Worm (Caenorhabditis elegans) whole organism, L3 larva: ENCODE data around the gene gon-14.

Experiments
- R02D3.7 ChIP-seq: fragments of 150-350 bp; optimal IDR thresholded peaks from 2 replicates; lab custom pipeline; 2014; ENCODE audit warnings: missing biosample characterization, missing genetic modification characterization
- ZK546.5 ChIP-seq: sonication (generic microtip); optimal IDR thresholded peaks from 2 replicates; lab custom pipeline; 2017; ENCODE audit warnings: missing biosample characterization, missing genetic modification characterization
- ama-1 ChIP-seq: fragments of 150-350 bp; optimal IDR thresholded peaks from 2 replicates; lab custom pipeline; 2018
- ceh-16 ChIP-seq: sonication (generic microtip); optimal IDR thresholded peaks from 2 replicates; lab custom pipeline; 2017; ENCODE audit warnings: missing biosample characterization, missing genetic modification characterization
- ceh-9 ChIP-seq: sonication (generic microtip); optimal IDR thresholded peaks from 2 replicates; lab custom pipeline; 2018; ENCODE audit warnings: missing biosample characterization, missing genetic modification characterization
- elt-3 ChIP-seq, 3 experiments: fragments of 150-350 bp in 1 of 3; sonication (generic microtip) in 2 of 3; optimal IDR thresholded peaks; 2 replicates in 2 of 3; 4 replicates in 1 of 3; lab custom pipeline; 2014 to 2017; ENCODE audit warnings: missing biosample characterization in 3 of 3, missing genetic modification characterization in 3 of 3
- fos-1 ChIP-seq: fragments of 150-350 bp; optimal IDR thresholded peaks from 2 replicates; lab custom pipeline; 2014; ENCODE audit warnings: missing biosample characterization, missing genetic modification characterization
- hmg-11 ChIP-seq: sonication (generic microtip); optimal IDR thresholded peaks from 2 replicates; lab custom pipeline; 2016; ENCODE audit warnings: missing genetic modification characterization, missing compliant biosample characterization
- nhr-25 ChIP-seq: sonication (generic microtip); optimal IDR thresholded peaks from 2 replicates; lab custom pipeline; 2017; ENCODE audit warnings: missing biosample characterization, missing genetic modification characterization
- nhr-76 ChIP-seq: fragments of 150-350 bp; sonication (generic microtip); optimal IDR thresholded peaks from 5 replicates; lab custom pipeline; 2014; ENCODE audit warnings: missing biosample characterization, missing genetic modification characterization
- sea-2 ChIP-seq: fragments of 150-350 bp; sonication (generic microtip); optimal IDR thresholded peaks from 4 replicates; lab custom pipeline; 2014; ENCODE audit warnings: missing biosample characterization, missing genetic modification reagents, missing genetic modification characterization
- snpc-4 ChIP-seq: fragments of 150-350 bp; optimal IDR thresholded peaks from 2 replicates; lab custom pipeline; 2014; ENCODE audit warnings: missing biosample characterization, missing genetic modification characterization
- unc-62 ChIP-seq: fragments of 150-350 bp; sonication (generic microtip); optimal IDR thresholded peaks from 4 replicates; lab custom pipeline; 2014; ENCODE audit warnings: missing biosample characterization, missing genetic modification reagents, missing genetic modification characterization

- no peak for TF ChIP-seq elt-3 (tag; optimal IDR thresholded peaks at IDR 0.05; lab: Kevin White, UChicago)
- no peak for TF ChIP-seq ama-1
- no peak for TF ChIP-seq ceh-16
- no peak for TF ChIP-seq ceh-9 (tag; lab: Kevin White, UChicago)
- no peak for TF ChIP-seq snpc-4 (tag; lab: Kevin White, UChicago)
- TF ChIP-seq unc-62 (GFP tag; lab: Kevin White, UChicago) = no peak
- no peak for TF ChIP-seq R02D3.7 (tag; lab: Kevin White, UChicago)
- no peak for TF ChIP-seq sea-2 (GFP tag; lab: Kevin White, UChicago)
- TF ChIP-seq hmg-11 (tag; lab: Kevin White, UChicago) = no peak
- TF ChIP-seq nhr-76 (tag; lab: Kevin White, UChicago) = no peak
- no peak for TF ChIP-seq nhr-25 (tag; lab: Kevin White, UChicago)
- no peak for TF ChIP-seq fos-1 (tag; lab: Kevin White, UChicago)
- no peak for TF ChIP-seq ZK546.5
Observed at ce11 chrV:6561592-6561991, 49.4 kb downstream of the gon-14 start, which contains the start of gene spp-19.
